Comparison of ENCODE assay signal across 1 fruit fly cellular context in the genomic region with DNA sequence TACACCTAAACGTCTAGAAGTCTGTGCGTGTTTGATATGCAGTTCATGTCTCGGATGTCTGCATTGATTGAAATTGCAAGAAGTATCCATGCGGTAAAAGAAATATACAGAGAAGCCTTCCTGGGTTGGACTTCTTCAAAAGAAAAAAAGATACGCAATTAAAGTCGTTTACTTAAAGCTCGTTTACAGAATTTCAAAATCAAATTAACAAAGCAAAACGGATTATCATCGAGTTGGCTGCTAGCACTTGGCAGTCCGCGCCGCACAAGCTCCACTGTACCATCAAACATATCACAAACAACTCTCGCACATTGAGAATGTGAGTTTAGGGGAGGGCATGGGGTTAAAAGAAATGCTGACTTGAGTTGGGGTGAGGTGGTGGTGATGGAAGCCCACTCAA.
TF ChIP-seq lines count a peak whose summit lies in the region.

No protein-coding gene starts in this region.

TF ChIP-seq in whole organism, embryonic, 481 proteins besides CTCF, POLR2A, EP300 and RAD21 (continued from another document and continues in another):
- peak; percentile 74 for TF ChIP-seq fd64A (GFP tag; optimal IDR thresholded peaks at IDR 0.05; lab: Kevin White, UChicago)
- TF ChIP-seq Neu2 (GFP tag; optimal IDR thresholded peaks at IDR 0.05; lab: Kevin White, UChicago; ENCODE audit: borderline replicate concordance) = no peak
- peak; percentile 14 for TF ChIP-seq Deaf1 (tag; optimal IDR thresholded peaks at IDR 0.05; lab: Kevin White, UChicago)
- peak; percentile 10; the same call in 1 of the 2 replicates for TF ChIP-seq wdn (GFP tag; IDR thresholded peaks at IDR 0.05; lab: Robert Waterston, UW)
- no peak for TF ChIP-seq cad (GFP tag; optimal IDR thresholded peaks at IDR 0.05; lab: Kevin White, UChicago)
- TF ChIP-seq hbn (GFP tag; IDR thresholded peaks at IDR 0.05; lab: Robert Waterston, UW; ENCODE audit: partially characterized antibody) = no peak
- TF ChIP-seq lab (GFP tag; optimal IDR thresholded peaks at IDR 0.05; lab: Kevin White, UChicago) = peak; percentile 75
- TF ChIP-seq gcm2 (GFP tag; optimal IDR thresholded peaks at IDR 0.05; lab: Kevin White, UChicago) = no peak
- TF ChIP-seq PHDP (tag; optimal IDR thresholded peaks at IDR 0.05; lab: Kevin White, UChicago) = peak; percentile 71
- TF ChIP-seq CG6791 (GFP tag; IDR thresholded peaks at IDR 0.05; lab: Robert Waterston, UW; ENCODE audit: partially characterized antibody) = no peak
- TF ChIP-seq GATAe (GFP tag; conservative IDR thresholded peaks at IDR 0.05; lab: Robert Waterston, UW) = no peak
- no peak for TF ChIP-seq Scr (GFP tag; IDR thresholded peaks at IDR 0.05; lab: Robert Waterston, UW; ENCODE audit: partially characterized antibody)
- peak; percentile 80 for TF ChIP-seq CG8924 (tag; optimal IDR thresholded peaks at IDR 0.05; lab: Kevin White, UChicago)
- peak; percentile 52 for TF ChIP-seq CG12155 (GFP tag; optimal IDR thresholded peaks at IDR 0.05; lab: Kevin White, UChicago)
- TF ChIP-seq CG6689 (GFP tag; IDR thresholded peaks at IDR 0.05; lab: Robert Waterston, UW) = peak; percentile 75
- TF ChIP-seq CG4328 (GFP tag; optimal IDR thresholded peaks at IDR 0.05; lab: Kevin White, UChicago) = no peak
- peak; percentile 86 for TF ChIP-seq H2.0 (GFP tag; IDR thresholded peaks at IDR 0.05; lab: Robert Waterston, UW)
- peak; percentile 60 for TF ChIP-seq Fer3 (tag; optimal IDR thresholded peaks at IDR 0.05; lab: Kevin White, UChicago)
- TF ChIP-seq Hr78 (GFP tag; optimal IDR thresholded peaks at IDR 0.05; lab: Kevin White, UChicago) = peak in 1 of 2 experiments; percentile 40
- peak; percentile 72 for TF ChIP-seq Drgx (GFP tag; IDR thresholded peaks at IDR 0.05; lab: Robert Waterston, UW)
- TF ChIP-seq CG11504 (tag; optimal IDR thresholded peaks at IDR 0.05; lab: Kevin White, UChicago) = peak; percentile 84
- TF ChIP-seq corto (GFP tag; optimal IDR thresholded peaks at IDR 0.05; lab: Kevin White, UChicago) = no peak
- TF ChIP-seq CG13775 (GFP tag; optimal IDR thresholded peaks at IDR 0.05; lab: Kevin White, UChicago) = peak; percentile 45
- TF ChIP-seq hth (optimal IDR thresholded peaks at IDR 0.05; lab: Kevin White, UChicago) = no peak
- no peak for TF ChIP-seq CG42726 (GFP tag; IDR thresholded peaks at IDR 0.05; lab: Robert Waterston, UW; ENCODE audit: partially characterized antibody)
- TF ChIP-seq org-1 (GFP tag; optimal IDR thresholded peaks at IDR 0.05; lab: Kevin White, UChicago) = peak; percentile 46
- TF ChIP-seq pan (optimal IDR thresholded peaks at IDR 0.05; lab: Kevin White, UChicago) = no peak
- TF ChIP-seq pan (GFP tag; optimal IDR thresholded peaks at IDR 0.05 in 1 of 2, IDR thresholded peaks at IDR 0.05 in 1 of 2) = peak in 1 of 2 experiments; percentile 77
- TF ChIP-seq ERR (GFP tag; optimal IDR thresholded peaks at IDR 0.05; lab: Kevin White, UChicago) = no peak
- peak; percentile 59 for TF ChIP-seq Rfx (GFP tag; IDR thresholded peaks at IDR 0.05; lab: Robert Waterston, UW)
- TF ChIP-seq Pdp1 (GFP tag; optimal IDR thresholded peaks at IDR 0.05; lab: Kevin White, UChicago) = peak; percentile 59 to 69
- peak; percentile 62 for TF ChIP-seq CG6813 (GFP tag; optimal IDR thresholded peaks at IDR 0.05; lab: Kevin White, UChicago)
- TF ChIP-seq gem (tag; optimal IDR thresholded peaks at IDR 0.05; lab: Kevin White, UChicago) = peak; percentile 85
- peak; percentile 19 for TF ChIP-seq CG18476 (GFP tag; optimal IDR thresholded peaks at IDR 0.05; lab: Kevin White, UChicago)
- TF ChIP-seq otp (GFP tag; IDR thresholded peaks at IDR 0.05; lab: Robert Waterston, UW) = peak; percentile 86
- TF ChIP-seq CG31441 (GFP tag; IDR thresholded peaks at IDR 0.05; lab: Robert Waterston, UW) = peak; percentile 77
- TF ChIP-seq zf30C (GFP tag; optimal IDR thresholded peaks at IDR 0.05; lab: Kevin White, UChicago) = no peak
- TF ChIP-seq CG8281 (tag; optimal IDR thresholded peaks at IDR 0.05; lab: Kevin White, UChicago) = peak; percentile 22
- no peak for TF ChIP-seq Hr39 (optimal IDR thresholded peaks at IDR 0.05; lab: Kevin White, UChicago)
- TF ChIP-seq CHES-1-like (GFP tag; optimal IDR thresholded peaks at IDR 0.05; lab: Kevin White, UChicago) = peak; percentile 71
- TF ChIP-seq HLH54F (GFP tag; optimal IDR thresholded peaks at IDR 0.05; lab: Kevin White, UChicago) = peak; percentile 44
- TF ChIP-seq Ssrp (tag; optimal IDR thresholded peaks at IDR 0.05; lab: Kevin White, UChicago) = peak; percentile 80
- TF ChIP-seq bsh (GFP tag; optimal IDR thresholded peaks at IDR 0.05; lab: Kevin White, UChicago) = peak; percentile 55 to 93
- TF ChIP-seq Trl (optimal IDR thresholded peaks at IDR 0.05; lab: Kevin White, UChicago) = no peak
- TF ChIP-seq Trl (GFP tag; optimal IDR thresholded peaks at IDR 0.05; lab: Kevin White, UChicago) = peak; percentile 68
- TF ChIP-seq tna (GFP tag; IDR thresholded peaks at IDR 0.05; lab: Robert Waterston, UW; ENCODE audit: partially characterized antibody) = no peak
- peak; percentile 84 for TF ChIP-seq az2 (GFP tag; optimal IDR thresholded peaks at IDR 0.05; lab: Kevin White, UChicago)
- TF ChIP-seq CG17802 (tag; optimal IDR thresholded peaks at IDR 0.05; lab: Kevin White, UChicago) = peak; percentile 65
- TF ChIP-seq fru (optimal IDR thresholded peaks at IDR 0.05; lab: Kevin White, UChicago) = no peak
- TF ChIP-seq cwo (GFP tag; optimal IDR thresholded peaks at IDR 0.05; lab: Kevin White, UChicago) = no peak
- TF ChIP-seq tx (GFP tag; optimal IDR thresholded peaks at IDR 0.05; lab: Kevin White, UChicago) = peak; percentile 36
- peak; percentile 63 for TF ChIP-seq CG15269 (tag; optimal IDR thresholded peaks at IDR 0.05; lab: Kevin White, UChicago)
- TF ChIP-seq sc (optimal IDR thresholded peaks at IDR 0.05; lab: Kevin White, UChicago) = no peak
- peak; percentile 70 for TF ChIP-seq sc (GFP tag; optimal IDR thresholded peaks at IDR 0.05; lab: Kevin White, UChicago)
- TF ChIP-seq slou (GFP tag; optimal IDR thresholded peaks at IDR 0.05; lab: Kevin White, UChicago) = no peak
- TF ChIP-seq CG10267 (tag; optimal IDR thresholded peaks at IDR 0.05; lab: Kevin White, UChicago) = peak; percentile 74
- peak; percentile 24 for TF ChIP-seq Jarid2 (GFP tag; optimal IDR thresholded peaks at IDR 0.05; lab: Kevin White, UChicago)
- TF ChIP-seq Sry-β (GFP tag; optimal IDR thresholded peaks at IDR 0.05; lab: Kevin White, UChicago) = peak; percentile 6
- peak; percentile 64 for TF ChIP-seq Dad (GFP tag; optimal IDR thresholded peaks at IDR 0.05; lab: Kevin White, UChicago)
- no peak for TF ChIP-seq caup (GFP tag; optimal IDR thresholded peaks at IDR 0.05; lab: Kevin White, UChicago; ENCODE audit: severe bottlenecking)
- TF ChIP-seq shn (GFP tag; optimal IDR thresholded peaks at IDR 0.05; lab: Kevin White, UChicago) = peak; percentile 44
- TF ChIP-seq BEAF-32 (GFP tag; optimal IDR thresholded peaks at IDR 0.05; lab: Kevin White, UChicago) = no peak
- TF ChIP-seq CG7987 (GFP tag; optimal IDR thresholded peaks at IDR 0.05; lab: Kevin White, UChicago) = peak; percentile 3
- TF ChIP-seq usp (GFP tag; optimal IDR thresholded peaks at IDR 0.05; lab: Kevin White, UChicago) = no peak
- 0 out of 2 replicates have a peak, but pooled peaks have one; percentile 27 for TF ChIP-seq klu (GFP tag; IDR thresholded peaks at IDR 0.05; lab: Robert Waterston, UW)
- TF ChIP-seq CG31388 (GFP tag; optimal IDR thresholded peaks at IDR 0.05; lab: Kevin White, UChicago) = no peak
- TF ChIP-seq Antp (GFP tag; optimal IDR thresholded peaks at IDR 0.05; lab: Kevin White, UChicago) = peak; percentile 84
- TF ChIP-seq fd3F (GFP tag; optimal IDR thresholded peaks at IDR 0.05; lab: Kevin White, UChicago) = peak; percentile 15
- TF ChIP-seq CG2199 (GFP tag; IDR thresholded peaks at IDR 0.05; lab: Robert Waterston, UW) = peak; percentile 77; the same call in 1 of the 3 replicates
- TF ChIP-seq sqz (GFP tag; optimal IDR thresholded peaks at IDR 0.05; lab: Kevin White, UChicago) = no peak
- TF ChIP-seq CG17361 (GFP tag; IDR thresholded peaks at IDR 0.05; lab: Robert Waterston, UW) = peak; percentile 81
- TF ChIP-seq Dp (GFP tag; optimal IDR thresholded peaks at IDR 0.05; lab: Kevin White, UChicago) = no peak
- TF ChIP-seq toy (GFP tag; IDR thresholded peaks at IDR 0.05; lab: Robert Waterston, UW) = no peak
- TF ChIP-seq MTF-1 (GFP tag; optimal IDR thresholded peaks at IDR 0.05; lab: Kevin White, UChicago; ENCODE audit: borderline replicate concordance) = no peak
- TF ChIP-seq Xbp1 (GFP tag; optimal IDR thresholded peaks at IDR 0.05; lab: Kevin White, UChicago) = peak; percentile 78
- TF ChIP-seq CG6272 (GFP tag; IDR thresholded peaks at IDR 0.05; lab: Robert Waterston, UW) = peak; percentile 50; the same call in 1 of the 2 replicates
- peak; percentile 35 for TF ChIP-seq CG4617 (GFP tag; optimal IDR thresholded peaks at IDR 0.05; lab: Kevin White, UChicago; ENCODE audit: borderline replicate concordance)
- peak; percentile 76 for TF ChIP-seq CG8944 (GFP tag; optimal IDR thresholded peaks at IDR 0.05; lab: Kevin White, UChicago)
- TF ChIP-seq D19B (GFP tag; optimal IDR thresholded peaks at IDR 0.05; lab: Kevin White, UChicago) = no peak
- TF ChIP-seq sna (GFP tag; IDR thresholded peaks at IDR 0.05; lab: Robert Waterston, UW; ENCODE audit: partially characterized antibody) = no peak
- TF ChIP-seq tio (GFP tag; optimal IDR thresholded peaks at IDR 0.05; lab: Kevin White, UChicago) = peak; percentile 50
- TF ChIP-seq wek (GFP tag; optimal IDR thresholded peaks at IDR 0.05; lab: Kevin White, UChicago) = peak; percentile 62
- no peak for TF ChIP-seq CG7745 (tag; optimal IDR thresholded peaks at IDR 0.05; lab: Kevin White, UChicago)
- TF ChIP-seq bigmax (GFP tag; optimal IDR thresholded peaks at IDR 0.05; lab: Kevin White, UChicago) = no peak
- peak; percentile 80 for TF ChIP-seq phol (tag; optimal IDR thresholded peaks at IDR 0.05; lab: Kevin White, UChicago)
- peak; percentile 34 for TF ChIP-seq CG2120 (GFP tag; optimal IDR thresholded peaks at IDR 0.05; lab: Kevin White, UChicago)
- peak; percentile 71 for TF ChIP-seq Chrac-16 (GFP tag; optimal IDR thresholded peaks at IDR 0.05; lab: Kevin White, UChicago)
- TF ChIP-seq stc (GFP tag; IDR thresholded peaks at IDR 0.05; lab: Robert Waterston, UW) = peak; percentile 46
- peak; percentile 77 for TF ChIP-seq CG30403 (GFP tag; optimal IDR thresholded peaks at IDR 0.05; lab: Kevin White, UChicago)
- TF ChIP-seq CG6765 (GFP tag; optimal IDR thresholded peaks at IDR 0.05; lab: Kevin White, UChicago) = no peak
- peak; percentile 67 for TF ChIP-seq ssp (GFP tag; IDR thresholded peaks at IDR 0.05; lab: Robert Waterston, UW)
- TF ChIP-seq vfl (GFP tag; optimal IDR thresholded peaks at IDR 0.05; lab: Kevin White, UChicago) = no peak
- TF ChIP-seq dan (GFP tag; IDR thresholded peaks at IDR 0.05; lab: Robert Waterston, UW) = peak; percentile 64; the same call in 1 of the 2 replicates
- TF ChIP-seq Fer2 (tag; optimal IDR thresholded peaks at IDR 0.05; lab: Kevin White, UChicago) = peak; percentile 8
- no peak for TF ChIP-seq amos (GFP tag; IDR thresholded peaks at IDR 0.05; lab: Robert Waterston, UW; ENCODE audit: partially characterized antibody)
- TF ChIP-seq CG8089 (GFP tag; optimal IDR thresholded peaks at IDR 0.05; lab: Kevin White, UChicago) = no peak
- TF ChIP-seq CG11723 (GFP tag; optimal IDR thresholded peaks at IDR 0.05; lab: Kevin White, UChicago) = peak; percentile 68
- no peak for TF ChIP-seq Lim3 (GFP tag; IDR thresholded peaks at IDR 0.05; lab: Robert Waterston, UW)
- TF ChIP-seq CG8478 (optimal IDR thresholded peaks at IDR 0.05; lab: Kevin White, UChicago) = no peak
- TF ChIP-seq CG30431 (GFP tag; optimal IDR thresholded peaks at IDR 0.05; lab: Kevin White, UChicago) = peak; percentile 75
- peak; percentile 22 for TF ChIP-seq kah (GFP tag; optimal IDR thresholded peaks at IDR 0.05; lab: Kevin White, UChicago)
- peak; percentile 79 for TF ChIP-seq CG10366 (GFP tag; IDR thresholded peaks at IDR 0.05; lab: Robert Waterston, UW)
- no peak for TF ChIP-seq z (GFP tag; IDR thresholded peaks at IDR 0.05; lab: Robert Waterston, UW)
- peak; percentile 77 for TF ChIP-seq CG14710 (tag; optimal IDR thresholded peaks at IDR 0.05; lab: Kevin White, UChicago)
- TF ChIP-seq B-H1 (GFP tag; IDR thresholded peaks at IDR 0.05; lab: Robert Waterston, UW) = peak; percentile 66
- peak; percentile 3 for TF ChIP-seq CG15011 (GFP tag; optimal IDR thresholded peaks at IDR 0.05; lab: Kevin White, UChicago)
- TF ChIP-seq Dip2 (GFP tag; IDR thresholded peaks at IDR 0.05; lab: Robert Waterston, UW) = no peak
- TF ChIP-seq CG8359 (GFP tag; optimal IDR thresholded peaks at IDR 0.05; lab: Kevin White, UChicago; ENCODE audit: borderline replicate concordance) = peak; percentile 38
- peak; percentile 74 for TF ChIP-seq nmo (GFP tag; optimal IDR thresholded peaks at IDR 0.05; lab: Kevin White, UChicago)
- no peak for TF ChIP-seq yki (optimal IDR thresholded peaks at IDR 0.05; lab: Kevin White, UChicago)
- TF ChIP-seq chif (GFP tag; optimal IDR thresholded peaks at IDR 0.05; lab: Kevin White, UChicago) = peak; percentile 82 to 87
- 0 out of 2 replicates have a peak, but pooled peaks have one; percentile 26 for TF ChIP-seq bowl (GFP tag; IDR thresholded peaks at IDR 0.05; lab: Robert Waterston, UW)
- no peak for TF ChIP-seq Hand (GFP tag; optimal IDR thresholded peaks at IDR 0.05; lab: Kevin White, UChicago)
- 0 out of 2 replicates have a peak, but pooled peaks have one; percentile 41 for TF ChIP-seq Oaz (GFP tag; IDR thresholded peaks at IDR 0.05; lab: Robert Waterston, UW)
- TF ChIP-seq NK7.1 (GFP tag; optimal IDR thresholded peaks at IDR 0.05; lab: Kevin White, UChicago) = no peak
- TF ChIP-seq CG9215 (GFP tag; IDR thresholded peaks at IDR 0.05; lab: Robert Waterston, UW) = peak; percentile 39; the same call in 1 of the 2 replicates
- peak; percentile 77 for TF ChIP-seq CG12391 (tag; optimal IDR thresholded peaks at IDR 0.05; lab: Kevin White, UChicago)
- peak; percentile 53 for TF ChIP-seq Bdp1 (GFP tag; optimal IDR thresholded peaks at IDR 0.05; lab: Kevin White, UChicago)
- no peak for TF ChIP-seq insv (GFP tag; optimal IDR thresholded peaks at IDR 0.05; lab: Kevin White, UChicago)
- peak; percentile 78 for TF ChIP-seq ttk (GFP tag; IDR thresholded peaks at IDR 0.05; lab: Robert Waterston, UW)
- peak; percentile 49 for TF ChIP-seq Myb (GFP tag; optimal IDR thresholded peaks at IDR 0.05; lab: Kevin White, UChicago)
- TF ChIP-seq crp (GFP tag; optimal IDR thresholded peaks at IDR 0.05; lab: Kevin White, UChicago) = no peak
- no peak for TF ChIP-seq CG9797 (GFP tag; optimal IDR thresholded peaks at IDR 0.05; lab: Kevin White, UChicago)
- TF ChIP-seq CG32772 (GFP tag; IDR thresholded peaks at IDR 0.05; lab: Robert Waterston, UW) = peak; percentile 83
- TF ChIP-seq CG12236 (GFP tag; optimal IDR thresholded peaks at IDR 0.05; lab: Kevin White, UChicago) = peak; percentile 64
- no peak for TF ChIP-seq Aef1 (GFP tag; IDR thresholded peaks at IDR 0.05; lab: Robert Waterston, UW)
